Worm (Caenorhabditis elegans): ENCODE results near the gene slc-17.3.

The slc-17.3 gene

DNA sequence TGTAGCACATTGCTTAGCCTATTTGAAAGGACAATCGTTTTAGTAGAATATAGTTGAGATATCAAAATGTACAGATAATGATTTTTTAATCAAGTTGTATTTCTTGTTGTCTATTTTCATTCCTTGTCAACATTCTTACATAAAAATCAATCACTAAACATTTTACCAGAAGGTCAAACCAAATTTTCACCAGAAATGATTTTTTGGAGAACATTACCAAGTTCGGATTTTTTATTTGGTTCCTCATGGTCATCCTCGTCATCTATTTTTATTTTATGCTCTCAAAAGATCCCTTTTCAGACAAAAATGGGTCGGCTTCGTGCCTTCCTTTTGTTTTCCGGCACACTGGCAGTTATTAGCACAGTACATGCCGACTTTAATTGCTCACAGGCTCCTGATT lies 8.4 kb upstream of the slc-17.3 start, which contains the start of gene tyr-1:
TSS of gene tyr-1 (plus strand) at position 301 of the 400 bp plus-strand sequence.
- TF ChIP-seq med-1 (GFP tag; optimal IDR thresholded peaks at IDR 0.05; ENCODE audit: insufficient read depth) (no peak), klf-2 (GFP tag; conservative IDR thresholded peaks at IDR 0.05) (no peak)

DNA sequence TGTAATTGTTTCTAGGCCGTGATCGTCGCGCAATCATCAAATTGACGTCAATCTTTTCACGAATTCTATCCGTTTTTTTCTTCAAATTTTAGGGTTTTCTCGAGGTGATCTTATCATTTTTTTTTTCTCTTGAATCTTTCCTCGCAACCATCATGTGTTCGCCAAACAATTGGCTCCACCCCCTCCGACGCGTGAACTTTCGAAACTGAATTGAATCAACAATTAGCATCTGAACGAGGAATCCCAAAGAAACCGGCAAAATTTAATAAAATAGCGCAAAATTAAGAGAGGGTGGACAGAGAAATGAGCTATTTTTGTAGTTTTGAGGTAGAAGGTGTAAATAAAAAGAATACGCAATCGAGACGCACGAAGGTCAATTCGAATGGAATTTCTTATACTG lies 7.7 kb upstream of the slc-17.3 start:
- TF ChIP-seq med-1 (GFP tag; optimal IDR thresholded peaks at IDR 0.05; ENCODE audit: insufficient read depth) (no peak), tab-1 (GFP tag; IDR thresholded peaks at IDR 0.05) (no peak)

DNA sequence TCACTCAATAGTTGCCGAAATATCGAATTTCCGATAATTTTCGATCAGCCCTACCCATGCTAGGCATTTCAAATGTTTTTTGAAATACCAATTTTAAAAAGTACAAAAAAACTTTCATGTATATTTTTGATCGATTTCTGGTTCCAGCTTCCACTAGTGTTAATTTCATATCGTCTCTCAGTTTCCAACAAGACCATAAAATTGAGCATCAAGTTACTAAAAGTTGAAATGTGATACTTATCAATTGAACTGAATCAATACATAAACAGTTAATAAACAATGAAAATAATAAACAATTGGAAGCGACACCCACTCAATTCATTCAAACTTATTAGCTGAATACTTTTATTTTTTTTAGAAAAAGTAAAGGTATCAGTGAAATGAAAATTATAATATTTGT lies 1.1 kb upstream of the slc-17.3 start, which contains the start of gene cup-4:
TSS of gene cup-4 (plus strand) at position 301 of the 400 bp plus-strand sequence.
- TF ChIP-seq T22C8.4 (GFP tag; IDR thresholded peaks at IDR 0.05) = no peak
- TF ChIP-seq tab-1 (GFP tag; IDR thresholded peaks at IDR 0.05) = no peak
- TF ChIP-seq med-1 (GFP tag; optimal IDR thresholded peaks at IDR 0.05; ENCODE audit: insufficient read depth) = no peak
- TF ChIP-seq klf-2 (GFP tag; conservative IDR thresholded peaks at IDR 0.05) = no peak
- no peak for TF ChIP-seq ref-1 (GFP tag; conservative IDR thresholded peaks at IDR 0.05)
- no peak for TF ChIP-seq ztf-23 (GFP tag; IDR thresholded peaks at IDR 0.05)
- TF ChIP-seq ztf-29 (GFP tag; IDR thresholded peaks at IDR 0.05) = no peak
- no peak for TF ChIP-seq cog-1 (tag; optimal IDR thresholded peaks at IDR 0.05)
- TF ChIP-seq flt-1 (GFP tag; IDR thresholded peaks at IDR 0.05) = no peak

DNA sequence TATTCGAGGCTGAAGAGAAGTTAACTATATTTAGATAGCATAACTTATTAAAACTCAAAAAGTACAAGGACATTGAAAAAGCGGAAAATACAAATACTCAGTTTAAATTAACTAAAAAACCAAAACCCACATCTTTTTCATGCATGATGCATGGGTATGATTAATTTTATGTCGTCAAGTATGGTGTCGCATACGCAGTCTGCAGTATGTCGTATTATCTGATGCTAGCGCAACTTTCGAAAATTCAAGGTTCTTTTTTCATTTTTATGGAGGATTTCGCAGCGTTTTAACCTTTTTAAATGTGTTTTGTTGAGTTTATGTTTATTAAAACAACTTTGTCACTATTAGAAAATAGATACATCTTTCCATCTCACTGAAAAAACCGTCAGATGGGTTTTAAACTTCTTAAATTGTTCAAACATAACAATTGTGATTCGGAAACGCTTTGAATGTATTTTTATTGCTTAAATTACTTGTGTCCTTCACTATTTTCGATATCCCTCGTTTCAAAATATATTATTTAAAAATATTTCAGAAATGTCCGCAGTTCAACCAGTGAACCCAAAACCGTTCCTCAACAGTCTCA lies 3.5 kb downstream of the slc-17.3 start, which contains the start of gene snr-5:
TSS of gene snr-5 (plus strand) at position 536 of the 586 bp plus-strand sequence.
- TF ChIP-seq tab-1 (GFP tag; IDR thresholded peaks at IDR 0.05) (no peak), ref-1 (GFP tag; conservative IDR thresholded peaks at IDR 0.05) (no peak), ztf-23 (GFP tag; IDR thresholded peaks at IDR 0.05) (no peak), ztf-29 (GFP tag; IDR thresholded peaks at IDR 0.05) (no peak), flt-1 (GFP tag; IDR thresholded peaks at IDR 0.05) (no peak), T22C8.4 (GFP tag; IDR thresholded peaks at IDR 0.05) (no peak), med-1 (GFP tag; optimal IDR thresholded peaks at IDR 0.05; ENCODE audit: insufficient read depth) (no peak), cog-1 (tag; optimal IDR thresholded peaks at IDR 0.05) (no peak), klf-2 (GFP tag; conservative IDR thresholded peaks at IDR 0.05) (no peak)

DNA sequence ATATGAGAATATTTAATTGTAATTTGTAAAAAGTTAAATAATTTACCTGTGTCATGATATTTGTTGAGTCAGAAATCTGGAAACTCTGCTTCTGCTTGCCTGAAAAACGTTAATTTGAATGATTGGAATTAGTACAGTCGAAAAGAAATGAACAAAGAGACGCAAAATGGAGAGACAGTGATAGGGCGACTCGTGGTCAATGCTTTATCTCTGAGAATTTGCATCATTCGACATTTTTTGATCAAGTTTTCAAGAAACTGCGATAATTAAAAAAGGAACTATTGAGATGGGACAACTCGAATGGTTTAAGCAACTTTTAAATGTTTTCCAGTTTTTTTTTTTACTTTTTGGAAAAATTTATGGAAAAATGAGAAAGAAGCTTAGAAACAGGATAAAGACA lies 4.2 kb downstream of the slc-17.3 start, which contains the start of gene cuc-1:
TSS of gene cuc-1 (minus strand) at position 101 of the 400 bp plus-strand sequence.
- no peak for TF ChIP-seq cog-1 (tag; optimal IDR thresholded peaks at IDR 0.05)
- no peak for TF ChIP-seq T22C8.4 (GFP tag; IDR thresholded peaks at IDR 0.05)
- no peak for TF ChIP-seq ztf-29 (GFP tag; IDR thresholded peaks at IDR 0.05)
- no peak for TF ChIP-seq tab-1 (GFP tag; IDR thresholded peaks at IDR 0.05)

DNA sequence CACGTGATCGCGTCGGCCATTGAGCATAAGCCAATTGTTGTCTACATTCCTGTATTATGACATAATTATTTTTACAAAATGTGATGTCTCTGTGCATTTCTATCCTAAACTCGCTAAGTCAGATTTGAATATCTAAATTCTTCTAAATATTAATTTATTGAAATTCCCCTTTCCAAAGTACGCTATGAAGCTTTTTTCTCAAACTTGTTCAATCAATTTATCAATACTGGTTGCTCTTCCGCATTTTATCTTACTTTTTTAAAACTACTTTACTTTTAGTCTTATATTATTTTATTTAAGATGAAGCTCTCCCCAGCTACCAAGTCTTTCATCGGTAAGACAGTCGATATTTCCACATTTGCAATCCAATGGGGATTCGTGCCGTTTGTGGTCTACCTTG lies 5.8 kb downstream of the slc-17.3 start, which contains the start of gene tomm-7:
TSS of gene tomm-7 (plus strand) at position 301 of the 400 bp plus-strand sequence.
- TF ChIP-seq tab-1 (GFP tag; IDR thresholded peaks at IDR 0.05) = no peak
- no peak for TF ChIP-seq klf-2 (GFP tag; conservative IDR thresholded peaks at IDR 0.05)
- TF ChIP-seq flt-1 (GFP tag; IDR thresholded peaks at IDR 0.05) = no peak
- no peak for TF ChIP-seq T22C8.4 (GFP tag; IDR thresholded peaks at IDR 0.05)
- no peak for TF ChIP-seq ztf-29 (GFP tag; IDR thresholded peaks at IDR 0.05)
- TF ChIP-seq med-1 (GFP tag; optimal IDR thresholded peaks at IDR 0.05; ENCODE audit: insufficient read depth) = no peak
- no peak for TF ChIP-seq ref-1 (GFP tag; conservative IDR thresholded peaks at IDR 0.05)

DNA sequence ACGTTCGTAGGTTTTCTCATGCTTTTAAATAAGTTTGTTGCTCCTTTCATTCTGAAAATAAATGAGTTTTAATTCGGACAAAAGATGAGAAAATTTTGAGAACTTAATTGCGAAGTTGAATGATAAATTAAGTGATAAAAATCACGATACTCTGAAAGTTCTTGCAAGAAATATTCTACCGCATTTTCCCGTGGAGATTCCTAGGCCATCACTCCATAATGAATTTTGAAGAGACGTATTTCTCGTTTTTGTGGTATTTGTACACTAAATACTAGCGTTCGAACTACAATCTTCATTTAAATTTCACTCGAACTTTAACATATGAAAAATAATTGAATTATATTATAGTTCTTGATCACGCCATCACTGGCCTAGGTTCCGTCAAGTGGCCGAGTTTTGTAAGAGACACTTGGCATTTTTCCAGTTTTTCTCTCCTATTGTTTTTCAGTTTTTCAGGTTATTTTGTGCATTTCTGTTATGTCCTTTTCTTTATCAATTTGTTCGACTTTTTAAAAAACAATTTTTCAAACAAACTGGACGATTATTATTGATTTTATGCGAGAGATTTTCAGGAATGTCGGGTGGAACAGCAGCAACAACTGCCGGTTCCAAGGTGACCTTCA lies 6.6 kb downstream of the slc-17.3 start, which contains the start of the genes coq-5 and ufm-1:
TSS of gene coq-5 (minus strand) at position 51 of the 623 bp plus-strand sequence.
TSS of gene ufm-1 (plus strand) at position 573 of the 623 bp plus-strand sequence.
- TF ChIP-seq T22C8.4 (GFP tag; IDR thresholded peaks at IDR 0.05) = no peak
- no peak for TF ChIP-seq cog-1 (tag; optimal IDR thresholded peaks at IDR 0.05)
- TF ChIP-seq ztf-29 (GFP tag; IDR thresholded peaks at IDR 0.05) = no peak
- TF ChIP-seq med-1 (GFP tag; optimal IDR thresholded peaks at IDR 0.05; ENCODE audit: insufficient read depth) = no peak

DNA sequence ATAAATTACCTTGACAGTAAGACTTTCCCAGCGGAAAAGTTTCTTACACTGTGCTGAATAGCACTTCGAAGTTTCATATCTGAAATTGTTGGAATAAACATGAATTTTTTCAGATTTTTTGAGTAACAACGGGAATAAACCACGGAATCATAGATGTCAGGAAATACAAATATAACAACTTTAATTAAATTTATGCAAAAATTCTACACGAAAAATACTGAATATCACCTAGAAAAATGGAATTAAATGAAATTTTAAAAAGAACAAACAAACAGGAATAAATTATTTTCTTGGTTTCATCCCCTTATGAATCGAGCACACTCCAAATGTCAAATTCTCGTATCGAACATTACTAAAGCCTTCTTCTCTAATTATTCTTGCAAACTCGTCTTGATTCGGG lies 7.9 kb downstream of the slc-17.3 start, which contains the start of gene tag-307:
TSS of gene tag-307 (minus strand) at position 101 of the 400 bp plus-strand sequence.
- TF ChIP-seq ztf-23 (GFP tag; IDR thresholded peaks at IDR 0.05) = no peak
- TF ChIP-seq T22C8.4 (GFP tag; IDR thresholded peaks at IDR 0.05) = no peak

DNA sequence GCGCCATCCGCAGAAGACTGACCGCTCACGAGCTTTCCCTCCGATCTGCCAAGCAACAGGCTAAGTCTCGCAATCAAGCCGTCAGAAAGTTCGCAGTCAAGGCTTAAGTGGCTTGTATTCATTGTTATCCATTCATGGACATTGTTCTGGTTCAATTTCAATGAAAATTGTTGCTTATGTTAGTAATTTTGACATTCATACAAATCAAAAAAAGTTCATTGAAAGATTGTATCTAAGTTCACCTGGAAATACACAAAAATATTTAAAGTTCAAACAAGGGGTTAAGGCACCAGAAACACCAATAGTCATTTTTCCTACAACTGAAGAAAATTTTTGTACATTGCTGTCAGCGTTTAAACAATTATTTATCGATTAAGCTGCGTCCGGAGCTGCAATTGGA lies 9.6 kb downstream of the slc-17.3 start:
- TF ChIP-seq ztf-29 (GFP tag; IDR thresholded peaks at IDR 0.05) (no peak), ztf-23 (GFP tag; IDR thresholded peaks at IDR 0.05) (no peak), flt-1 (GFP tag; IDR thresholded peaks at IDR 0.05) (no peak), klf-2 (GFP tag; conservative IDR thresholded peaks at IDR 0.05) (no peak), cog-1 (tag; optimal IDR thresholded peaks at IDR 0.05) (no peak), tab-1 (GFP tag; IDR thresholded peaks at IDR 0.05) (no peak), T22C8.4 (GFP tag; IDR thresholded peaks at IDR 0.05) (no peak), ref-1 (GFP tag; conservative IDR thresholded peaks at IDR 0.05) (no peak), med-1 (GFP tag; optimal IDR thresholded peaks at IDR 0.05; ENCODE audit: insufficient read depth) (no peak)

DNA sequence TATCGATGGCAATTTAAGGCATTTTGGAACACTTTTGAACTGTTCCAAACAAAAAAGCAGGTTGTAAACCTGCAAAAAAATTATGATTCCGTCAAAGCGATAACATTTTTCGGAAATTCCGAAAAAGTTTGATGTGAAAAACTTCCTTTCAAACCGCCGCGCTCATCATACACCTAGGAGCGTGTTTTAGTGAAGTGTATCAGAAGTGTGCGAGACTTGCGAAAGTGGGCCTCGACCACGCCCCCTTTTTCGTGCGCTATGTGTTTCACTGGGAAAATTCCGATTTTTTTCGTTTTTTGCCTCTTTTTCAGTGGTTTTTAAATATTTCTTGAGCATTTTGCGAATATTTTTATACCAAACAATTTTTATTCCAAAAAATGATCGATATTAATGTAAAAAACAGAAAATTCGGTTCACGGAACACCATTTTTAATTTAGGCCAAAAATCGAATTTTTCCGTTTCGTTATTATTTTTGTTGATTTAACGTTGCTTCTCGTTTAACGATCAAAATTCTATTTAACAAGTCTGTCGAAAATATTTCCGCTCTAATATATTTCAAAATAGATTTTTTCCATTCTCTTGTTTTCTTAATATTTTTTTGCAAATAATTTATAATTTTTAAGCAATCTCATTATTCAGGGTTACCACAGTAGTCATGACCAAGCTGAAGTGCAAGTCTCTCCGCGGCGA lies 10.4 kb downstream of the slc-17.3 start, which contains the start of gene rpl-35:
TSS of gene rpl-35 (plus strand) at position 641 of the 691 bp plus-strand sequence.
- TF ChIP-seq ztf-29 (GFP tag; IDR thresholded peaks at IDR 0.05) (peak; percentile 77), T22C8.4 (GFP tag; IDR thresholded peaks at IDR 0.05) (peak; percentile 76), med-1 (GFP tag; optimal IDR thresholded peaks at IDR 0.05; ENCODE audit: insufficient read depth) (peak; percentile 48), klf-2 (GFP tag; conservative IDR thresholded peaks at IDR 0.05) (peak; percentile 70; the same call in 1 of the 2 replicates), ztf-23 (GFP tag; IDR thresholded peaks at IDR 0.05) (peak; percentile 94), tab-1 (GFP tag; IDR thresholded peaks at IDR 0.05) (peak; percentile 83), ref-1 (GFP tag; conservative IDR thresholded peaks at IDR 0.05) (peak; percentile 61), cog-1 (tag; optimal IDR thresholded peaks at IDR 0.05) (peak; percentile 99), flt-1 (GFP tag; IDR thresholded peaks at IDR 0.05) (peak; percentile 92)

All from whole organism, midembryonic.